Fruit fly (Drosophila melanogaster) whole organism, prepupa: ENCODE results near the gene unc-4.

Experiments used
- Blimp-1 ChIP-seq: fragments of 200-800 bp; sonication (Bioruptor generic); optimal IDR thresholded peaks from 3 replicates; lab custom pipeline; 2017; ENCODE audit warnings: missing biosample characterization, missing genetic modification characterization, mild to moderate bottlenecking, moderate library complexity, missing genetic modification reagents
- CG10631 ChIP-seq: fragments of 200-800 bp; sonication (Bioruptor generic); optimal IDR thresholded peaks from 2 replicates; lab custom pipeline; 2016; ENCODE audit warnings: missing biosample characterization, missing genetic modification characterization
- CG11294 ChIP-seq: fragments of 200-800 bp; sonication (Bioruptor generic); IDR thresholded peaks from 2 replicates; pipeline ENCODE4 v1.3.6; 2022; ENCODE audit warnings: missing biosample characterization, missing genetic modification characterization
- CG11762 ChIP-seq: fragments of 200-800 bp; sonication (Bioruptor generic); optimal IDR thresholded peaks from 3 replicates; lab custom pipeline; 2016; ENCODE audit warnings: missing biosample characterization, missing genetic modification characterization; ENCODE audit not compliant: insufficient read depth
- CG11902 ChIP-seq: fragments of 200-800 bp; sonication (Bioruptor generic); optimal IDR thresholded peaks from 3 replicates; lab custom pipeline; 2016; ENCODE audit warnings: missing biosample characterization, missing genetic modification characterization
- CG15336 ChIP-seq: fragments of 200-800 bp; sonication (Bioruptor generic); IDR thresholded peaks from 2 replicates; pipeline ENCODE4 v1.3.6; 2022; ENCODE audit warnings: missing biosample characterization, missing genetic modification characterization
- CG1621 ChIP-seq: fragments of 200-800 bp; sonication (Bioruptor generic); optimal IDR thresholded peaks from 3 replicates; lab custom pipeline; 2018; ENCODE audit warnings: missing biosample characterization, mild to moderate bottlenecking, missing genetic modification characterization
- CG16779 ChIP-seq: fragments of 200-800 bp; sonication (Bioruptor generic); optimal IDR thresholded peaks from 3 replicates; lab custom pipeline; 2017; ENCODE audit warnings: missing biosample characterization, mild to moderate bottlenecking, missing genetic modification characterization
- CG3032 ChIP-seq: fragments of 200-800 bp; optimal IDR thresholded peaks from 2 replicates; lab custom pipeline; 2019; ENCODE audit warnings: missing biosample characterization, mild to moderate bottlenecking, missing genetic modification characterization, moderate library complexity
- CG31627 ChIP-seq: fragments of 200-800 bp; sonication (Bioruptor generic); optimal IDR thresholded peaks from 3 replicates; lab custom pipeline; 2016; ENCODE audit warnings: missing biosample characterization, missing genetic modification characterization
- CG34406 ChIP-seq: fragments of 200-800 bp; sonication (Bioruptor generic); optimal IDR thresholded peaks from 3 replicates; lab custom pipeline; 2016; ENCODE audit warnings: missing biosample characterization, missing genetic modification characterization
- CG3919 ChIP-seq: fragments of 200-800 bp; sonication (Bioruptor generic); optimal IDR thresholded peaks from 3 replicates; lab custom pipeline; 2016; ENCODE audit warnings: missing biosample characterization, missing genetic modification characterization
- CG4318 ChIP-seq: fragments of 200-800 bp; sonication (Bioruptor generic); optimal IDR thresholded peaks from 3 replicates; lab custom pipeline; 2017; ENCODE audit warnings: missing biosample characterization, mild to moderate bottlenecking, missing genetic modification characterization
- CG6163 ChIP-seq: fragments of 200-800 bp; sonication (Bioruptor generic); IDR thresholded peaks from 3 replicates; pipeline ENCODE4 v1.3.6; 2022; ENCODE audit warnings: missing biosample characterization, missing genetic modification characterization
- CG6276 ChIP-seq: fragments of 200-800 bp; sonication (Bioruptor generic); optimal IDR thresholded peaks from 2 replicates; lab custom pipeline; 2017; ENCODE audit warnings: missing biosample characterization, mild to moderate bottlenecking, missing genetic modification characterization
- CG6792 ChIP-seq: fragments of 200-800 bp; sonication (Bioruptor generic); optimal IDR thresholded peaks from 3 replicates; lab custom pipeline; 2016; ENCODE audit warnings: missing biosample characterization, missing genetic modification characterization
- CG6808 ChIP-seq: fragments of 200-800 bp; sonication (Bioruptor generic); optimal IDR thresholded peaks from 3 replicates; lab custom pipeline; 2017; ENCODE audit warnings: missing biosample characterization, missing genetic modification characterization, mild to moderate bottlenecking, moderate library complexity, missing genetic modification reagents
- CG7368 ChIP-seq: fragments of 200-800 bp; sonication (Bioruptor generic); optimal IDR thresholded peaks from 3 replicates; lab custom pipeline; 2016; ENCODE audit warnings: missing biosample characterization, missing genetic modification characterization
- CG8119 ChIP-seq: fragments of 200-800 bp; sonication (Bioruptor generic); IDR thresholded peaks from 3 replicates; pipeline ENCODE4 v1.3.6; 2022; ENCODE audit warnings: missing biosample characterization, missing genetic modification characterization
- CG8319 ChIP-seq: fragments of 200-800 bp; sonication (Bioruptor generic); optimal IDR thresholded peaks from 3 replicates; lab custom pipeline; 2016; ENCODE audit warnings: missing biosample characterization, missing genetic modification characterization
- CG9139 ChIP-seq: fragments of 200-800 bp; sonication (Bioruptor generic); optimal IDR thresholded peaks from 3 replicates; lab custom pipeline; 2017; ENCODE audit warnings: missing biosample characterization, mild to moderate bottlenecking, missing genetic modification characterization
- Eip78C ChIP-seq: fragments of 200-800 bp; sonication (Bioruptor generic); peaks from one replicate; lab custom pipeline; 2016; ENCODE audit warnings: missing biosample characterization, missing genetic modification characterization
- Eip93F ChIP-seq: fragments of 200-800 bp; sonication (Bioruptor generic); optimal IDR thresholded peaks from 2 replicates; lab custom pipeline; 2016; ENCODE audit warnings: missing biosample characterization, mild to moderate bottlenecking, missing genetic modification characterization
- Ets96B ChIP-seq: fragments of 200-800 bp; optimal IDR thresholded peaks from 2 replicates; lab custom pipeline; 2019; ENCODE audit warnings: missing biosample characterization, mild to moderate bottlenecking, missing genetic modification characterization, moderate library complexity
- Gug ChIP-seq: fragments of 200-800 bp; sonication (Bioruptor generic); IDR thresholded peaks from 2 replicates; pipeline ENCODE4 v1.3.6; 2022; ENCODE audit warnings: missing biosample characterization, missing genetic modification characterization
- Hr39 ChIP-seq: fragments of 200-800 bp; sonication (Bioruptor generic); optimal IDR thresholded peaks from 2 replicates; lab custom pipeline; 2016; ENCODE audit warnings: missing biosample characterization, missing genetic modification characterization
- Hr4 ChIP-seq: fragments of 200-800 bp; sonication (Bioruptor generic); optimal IDR thresholded peaks from 3 replicates; lab custom pipeline; 2016; ENCODE audit warnings: missing biosample characterization, missing genetic modification characterization
- Lpt ChIP-seq: fragments of 200-800 bp; sonication (Bioruptor generic); optimal IDR thresholded peaks from 3 replicates; lab custom pipeline; 2016; ENCODE audit warnings: missing biosample characterization, missing genetic modification characterization
- Met ChIP-seq: fragments of 200-800 bp; sonication (Bioruptor generic); optimal IDR thresholded peaks from 3 replicates; lab custom pipeline; 2016; ENCODE audit warnings: missing biosample characterization, missing genetic modification characterization
- OdsH ChIP-seq: fragments of 200-800 bp; sonication (Bioruptor generic); optimal IDR thresholded peaks from 3 replicates; lab custom pipeline; 2016; ENCODE audit warnings: missing biosample characterization, missing genetic modification characterization
- Sox14 ChIP-seq: fragments of 200-800 bp; sonication (Bioruptor generic); optimal IDR thresholded peaks from 3 replicates; lab custom pipeline; 2016; ENCODE audit warnings: missing biosample characterization, missing genetic modification characterization
- Sox15 ChIP-seq: fragments of 200-800 bp; sonication (Bioruptor generic); optimal IDR thresholded peaks from 3 replicates; lab custom pipeline; 2016; ENCODE audit warnings: missing biosample characterization, missing genetic modification characterization
- achi ChIP-seq: fragments of 200-800 bp; sonication (Bioruptor generic); optimal IDR thresholded peaks from 3 replicates; lab custom pipeline; 2016; ENCODE audit warnings: missing biosample characterization, missing genetic modification characterization
- cyc ChIP-seq: fragments of 200-800 bp; sonication (Bioruptor generic); optimal IDR thresholded peaks from 3 replicates; lab custom pipeline; 2016; ENCODE audit warnings: missing biosample characterization, missing genetic modification characterization
- dac ChIP-seq: fragments of 200-800 bp; sonication (Bioruptor generic); optimal IDR thresholded peaks from 2 replicates; lab custom pipeline; 2017; ENCODE audit warnings: missing biosample characterization, mild to moderate bottlenecking, missing genetic modification characterization
- eg ChIP-seq: fragments of 200-800 bp; sonication (Bioruptor generic); IDR thresholded peaks from 3 replicates; pipeline ENCODE4 v1.3.6; 2022; ENCODE audit warnings: missing biosample characterization, missing genetic modification characterization
- esn ChIP-seq: fragments of 200-800 bp; sonication (Bioruptor generic); optimal IDR thresholded peaks from 2 replicates; lab custom pipeline; 2016; ENCODE audit warnings: missing biosample characterization, mild to moderate bottlenecking, missing genetic modification characterization, moderate library complexity
- fd59A ChIP-seq: fragments of 200-800 bp; sonication (Bioruptor generic); optimal IDR thresholded peaks from 2 replicates; lab custom pipeline; 2017; ENCODE audit warnings: missing biosample characterization, mild to moderate bottlenecking, missing genetic modification characterization, missing genetic modification reagents
- fd85E ChIP-seq: fragments of 200-800 bp; sonication (Bioruptor generic); optimal IDR thresholded peaks from 3 replicates; lab custom pipeline; 2016; ENCODE audit warnings: missing biosample characterization, missing genetic modification characterization
- fkh ChIP-seq: fragments of 200-800 bp; sonication (Bioruptor generic); optimal IDR thresholded peaks from 3 replicates; lab custom pipeline; 2017; ENCODE audit warnings: missing biosample characterization, mild to moderate bottlenecking, missing genetic modification characterization, moderate library complexity
- lz ChIP-seq: fragments of 200-800 bp; sonication (Bioruptor generic); optimal IDR thresholded peaks from 3 replicates; lab custom pipeline; 2016; ENCODE audit warnings: missing biosample characterization, missing genetic modification characterization
- net ChIP-seq: fragments of 200-800 bp; sonication (Bioruptor generic); optimal IDR thresholded peaks from 3 replicates; lab custom pipeline; 2016; ENCODE audit warnings: missing biosample characterization, missing genetic modification characterization
- pdm3 ChIP-seq: fragments of 200-800 bp; sonication (Bioruptor generic); optimal IDR thresholded peaks from 3 replicates; lab custom pipeline; 2016; ENCODE audit warnings: missing biosample characterization, missing genetic modification characterization
- spab ChIP-seq: fragments of 200-800 bp; sonication (Bioruptor generic); optimal IDR thresholded peaks from 2 replicates; lab custom pipeline; 2017; ENCODE audit warnings: missing biosample characterization, mild to moderate bottlenecking, missing genetic modification characterization, missing genetic modification reagents
- svp ChIP-seq: fragments of 200-800 bp; sonication (Bioruptor generic); peaks from one replicate; lab custom pipeline; 2016; ENCODE audit warnings: missing biosample characterization, missing genetic modification characterization
- topi ChIP-seq: fragments of 200-800 bp; sonication (Bioruptor generic); optimal IDR thresholded peaks from 3 replicates; lab custom pipeline; 2016; ENCODE audit warnings: missing biosample characterization, missing genetic modification characterization

unc-4 gene

dm6 chrX:17820252-17820651 is 51.9 kb downstream of the unc-4 start (continued):
- TF ChIP-seq esn (GFP tag; lab: Kevin White, UChicago) (peak; percentile 6), CG7368 (GFP tag; lab: Kevin White, UChicago) (no peak), Lpt (GFP tag; lab: Kevin White, UChicago) (no peak), CG8319 (no peak)

dm6 chrX:17821466-17821865 is 53.1 kb downstream of the unc-4 start:
- TF ChIP-seq pdm3 (GFP tag; lab: Kevin White, UChicago) (no peak), fkh (GFP tag; lab: Kevin White, UChicago) (peak; percentile 9), svp (GFP tag; lab: Kevin White, UChicago) (peak; percentile 34), Eip78C (GFP tag; lab: Kevin White, UChicago) (peak; percentile 33), Hr39 (GFP tag; lab: Kevin White, UChicago) (peak; percentile 7)

- TF ChIP-seq Met (GFP tag; lab: Kevin White, UChicago) (peak; percentile 37), cyc (peak; percentile 15), CG6808 (GFP tag; lab: Kevin White, UChicago) (no peak), Ets96B (tag; lab: Kevin White, UChicago) (no peak), CG11294 (GFP tag; lab: Robert Waterston, UW) (no peak), CG10631 (peak; percentile 1), topi (GFP tag; lab: Kevin White, UChicago) (peak; percentile 47), CG8319 (no peak), fd59A (GFP tag; lab: Kevin White, UChicago) (no peak), Gug (GFP tag; lab: Robert Waterston, UW) (no peak), CG3032 (tag; lab: Kevin White, UChicago) (peak; percentile 14), Lpt (GFP tag; lab: Kevin White, UChicago) (peak; percentile 52), Hr4 (GFP tag; lab: Kevin White, UChicago) (no peak), Hr39 (GFP tag; lab: Kevin White, UChicago) (peak; percentile 1), CG7368 (GFP tag; lab: Kevin White, UChicago) (no peak), CG9139 (GFP tag; lab: Kevin White, UChicago) (no peak), CG11762 (no peak), esn (GFP tag; lab: Kevin White, UChicago) (peak; percentile 48), CG31627 (GFP tag; lab: Kevin White, UChicago) (peak; percentile 32), CG3919 (GFP tag; lab: Kevin White, UChicago) (no peak), CG4318 (GFP tag; lab: Kevin White, UChicago) (no peak), CG11902 (GFP tag; lab: Kevin White, UChicago) (no peak), svp (GFP tag; lab: Kevin White, UChicago) (peak; percentile 52), fd85E (no peak), CG6163 (GFP tag; lab: Robert Waterston, UW) (no peak; the same call in 2 of the 3 replicates), CG34406 (GFP tag; lab: Kevin White, UChicago) (no peak), CG15336 (GFP tag; lab: Robert Waterston, UW) (peak; percentile 46), spab (GFP tag; lab: Kevin White, UChicago) (no peak), CG16779 (tag; lab: Kevin White, UChicago) (peak; percentile 20), Eip93F (GFP tag; lab: Kevin White, UChicago) (no peak), CG1621 (tag; lab: Kevin White, UChicago) (no peak), CG6276 (GFP tag; lab: Kevin White, UChicago) (no peak), achi (GFP tag; lab: Kevin White, UChicago) (no peak), CG8119 (no peak), eg (GFP tag; lab: Robert Waterston, UW) (0 out of 3 replicates have a peak, but pooled peaks have one; percentile 10), dac (GFP tag; lab: Kevin White, UChicago) (no peak), net (GFP tag; lab: Kevin White, UChicago) (no peak), Blimp-1 (GFP tag; lab: Kevin White, UChicago) (no peak), CG6792 (GFP tag; lab: Kevin White, UChicago) (no peak), Sox15 (no peak), Sox14 (GFP tag; lab: Kevin White, UChicago) (peak; percentile 15), lz (peak; percentile 26), OdsH (GFP tag; lab: Kevin White, UChicago) (peak; percentile 33)
These were observed 58.7 kb downstream of the unc-4 start, which contains the start of gene Socs16D for dm6 chrX:17826807-17827703. Socs16D (minus strand) TSS chrX:17827564.
